Worm (Caenorhabditis elegans) whole organism, late embryonic: Measurements from ENCODE around the gene nas-23.

Experiments used
- ceh-14 ChIP-seq: sonication (generic microtip); optimal IDR thresholded peaks from 2 replicates; lab custom pipeline; 2016; ENCODE audit warnings: missing genotype, missing genetic modification characterization, missing compliant biosample characterization
- ceh-19 ChIP-seq: fragments of 200-800 bp; sonication (Bioruptor generic); optimal IDR thresholded peaks from 2 replicates; lab custom pipeline; 2018; ENCODE audit warnings: mild to moderate bottlenecking, missing genetic modification characterization, missing compliant biosample characterization
- ceh-22 ChIP-seq: sonication (generic microtip); optimal IDR thresholded peaks from 2 replicates; lab custom pipeline; 2017; ENCODE audit warnings: missing biosample characterization, missing genetic modification characterization
- ceh-30 ChIP-seq: fragments of 150-350 bp; optimal IDR thresholded peaks from 2 replicates; lab custom pipeline; 2014; ENCODE audit warnings: missing biosample characterization, missing genetic modification characterization
- ceh-31 ChIP-seq: sonication (generic microtip); optimal IDR thresholded peaks from 2 replicates; lab custom pipeline; 2016; ENCODE audit warnings: missing genetic modification characterization, missing compliant biosample characterization
- ceh-6 ChIP-seq: fragments of 200-800 bp; sonication (Bioruptor generic); optimal IDR thresholded peaks from 2 replicates; lab custom pipeline; 2018; ENCODE audit warnings: mild to moderate bottlenecking, missing genetic modification characterization, missing compliant biosample characterization
- dmd-4 ChIP-seq: sonication (generic microtip); optimal IDR thresholded peaks from 2 replicates; lab custom pipeline; 2016; ENCODE audit warnings: borderline replicate concordance, missing genetic modification characterization, missing compliant biosample characterization
- dve-1 ChIP-seq: sonication (generic microtip); optimal IDR thresholded peaks from 2 replicates; lab custom pipeline; 2017; ENCODE audit warnings: antibody characterized with exemption, mild to moderate bottlenecking, missing genetic modification characterization, missing compliant biosample characterization
- elt-2 ChIP-seq: sonication (generic microtip); optimal IDR thresholded peaks from 2 replicates; lab custom pipeline; 2016; ENCODE audit warnings: missing genetic modification reagents, missing genetic modification characterization, missing compliant biosample characterization
- eyg-1 ChIP-seq: sonication (generic microtip); optimal IDR thresholded peaks from 2 replicates; lab custom pipeline; 2016; ENCODE audit warnings: missing genotype, missing genetic modification characterization, missing compliant biosample characterization
- fax-1 ChIP-seq: sonication (generic microtip); optimal IDR thresholded peaks from 2 replicates; lab custom pipeline; 2016; ENCODE audit warnings: missing genotype, missing genetic modification characterization, missing compliant biosample characterization
- fkh-10 ChIP-seq: fragments of 150-350 bp; optimal IDR thresholded peaks from 2 replicates; lab custom pipeline; 2014; ENCODE audit warnings: missing biosample characterization, missing genetic modification reagents, missing genetic modification characterization
- hlh-13 ChIP-seq: fragments of 200-800 bp; sonication (Bioruptor generic); optimal IDR thresholded peaks from 2 replicates; lab custom pipeline; 2018; ENCODE audit warnings: mild to moderate bottlenecking, missing genetic modification characterization, missing compliant biosample characterization
- hlh-15 ChIP-seq: sonication (generic microtip); optimal IDR thresholded peaks from 2 replicates; lab custom pipeline; 2016; ENCODE audit warnings: missing genetic modification characterization, missing compliant biosample characterization
- hlh-30 ChIP-seq: sonication (generic microtip); optimal IDR thresholded peaks from 2 replicates; lab custom pipeline; 2017; ENCODE audit warnings: antibody characterized with exemption, missing genetic modification characterization, missing compliant biosample characterization; ENCODE audit not compliant: insufficient read depth
- hlh-6 ChIP-seq: sonication (generic microtip); optimal IDR thresholded peaks from 2 replicates; lab custom pipeline; 2016; ENCODE audit warnings: missing genotype, missing genetic modification characterization, missing compliant biosample characterization
- lim-6 ChIP-seq: sonication (generic microtip); optimal IDR thresholded peaks from 2 replicates; lab custom pipeline; 2016; ENCODE audit warnings: missing genetic modification characterization, missing compliant biosample characterization
- madf-2 ChIP-seq: sonication (generic microtip); optimal IDR thresholded peaks from 2 replicates; lab custom pipeline; 2017; ENCODE audit warnings: missing genetic modification characterization, missing compliant biosample characterization
- mec-3 ChIP-seq: sonication (generic microtip); optimal IDR thresholded peaks from 2 replicates; lab custom pipeline; 2016; ENCODE audit warnings: borderline replicate concordance, missing genetic modification characterization, missing compliant biosample characterization
- nfya-1 ChIP-seq: sonication (generic microtip); optimal IDR thresholded peaks from 2 replicates; lab custom pipeline; 2017; ENCODE audit warnings: missing genetic modification characterization, mild to moderate bottlenecking, missing compliant biosample characterization, antibody characterized with exemption, moderate library complexity
- npax-4 ChIP-seq: sonication (generic microtip); optimal IDR thresholded peaks from 2 replicates; lab custom pipeline; 2016; ENCODE audit warnings: missing genetic modification characterization, missing compliant biosample characterization
- odd-2 ChIP-seq: sonication (generic microtip); optimal IDR thresholded peaks from 2 replicates; lab custom pipeline; 2017; ENCODE audit warnings: antibody characterized with exemption, mild to moderate bottlenecking, missing genetic modification characterization, missing compliant biosample characterization
- pat-9 ChIP-seq: fragments of 200-800 bp; sonication (Bioruptor generic); optimal IDR thresholded peaks from 2 replicates; lab custom pipeline; 2018; ENCODE audit warnings: mild to moderate bottlenecking, missing genetic modification characterization, moderate library complexity, missing compliant biosample characterization
- pqm-1 ChIP-seq: sonication (generic microtip); optimal IDR thresholded peaks from 2 replicates; lab custom pipeline; 2016; ENCODE audit warnings: missing genetic modification characterization, missing compliant biosample characterization
- rnt-1 ChIP-seq: sonication (generic microtip); optimal IDR thresholded peaks from 2 replicates; lab custom pipeline; 2016; ENCODE audit warnings: missing genetic modification characterization, missing compliant biosample characterization
- sox-4 ChIP-seq: sonication (generic microtip); optimal IDR thresholded peaks from 2 replicates; lab custom pipeline; 2017; ENCODE audit warnings: mild to moderate bottlenecking, missing genetic modification characterization, inconsistent platforms, missing compliant biosample characterization
- syd-9 ChIP-seq: sonication (generic microtip); optimal IDR thresholded peaks from 2 replicates; lab custom pipeline; 2016; ENCODE audit warnings: mild to moderate bottlenecking, missing genetic modification characterization, moderate library complexity, missing compliant biosample characterization
- tbx-7 ChIP-seq: sonication (generic microtip); optimal IDR thresholded peaks from 2 replicates; lab custom pipeline; 2016; ENCODE audit warnings: missing genotype, missing genetic modification characterization, missing compliant biosample characterization
- unc-3 ChIP-seq, 2 experiments: fragments of 200-800 bp in 1 of 2; sonication (Bioruptor generic) in 1 of 2; sonication (generic microtip) in 1 of 2; conservative IDR thresholded peaks in 1 of 2; optimal IDR thresholded peaks in 1 of 2; 2 replicates each; pipeline versions ENCODE4 v1.3.6 to Lab custom; 2016 to 2022; ENCODE audit warnings: missing compliant biosample characterization in 2 of 2, missing genetic modification characterization in 2 of 2, missing genetic modification reagents in 1 of 2

The nas-23 gene

DNA sequence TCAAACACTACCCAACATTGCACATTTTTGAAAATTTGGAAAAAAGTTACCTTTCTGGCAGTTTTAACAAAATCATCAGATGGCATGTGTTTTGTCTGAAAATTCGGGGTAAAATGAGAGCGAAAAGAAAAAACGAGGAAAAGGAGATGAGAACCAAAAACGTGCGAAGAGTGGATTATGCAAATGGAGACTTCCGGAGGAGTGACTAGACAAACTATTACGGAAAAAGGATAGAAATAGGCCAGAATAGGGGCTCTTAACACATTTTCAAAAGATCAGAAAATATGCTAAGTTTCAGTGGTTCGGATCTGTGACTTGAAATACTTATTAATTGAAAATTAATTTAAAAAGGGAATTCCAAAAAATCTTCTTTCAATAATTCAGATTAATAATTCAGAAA lies 5.9 kb upstream of the nas-23 start, which contains the start of gene srab-14:
Gene srab-14 (minus strand): TSS at position 101 of the 400 bp plus-strand sequence.
- TF ChIP-seq ceh-30 = no peak
- no peak for TF ChIP-seq fkh-10

DNA sequence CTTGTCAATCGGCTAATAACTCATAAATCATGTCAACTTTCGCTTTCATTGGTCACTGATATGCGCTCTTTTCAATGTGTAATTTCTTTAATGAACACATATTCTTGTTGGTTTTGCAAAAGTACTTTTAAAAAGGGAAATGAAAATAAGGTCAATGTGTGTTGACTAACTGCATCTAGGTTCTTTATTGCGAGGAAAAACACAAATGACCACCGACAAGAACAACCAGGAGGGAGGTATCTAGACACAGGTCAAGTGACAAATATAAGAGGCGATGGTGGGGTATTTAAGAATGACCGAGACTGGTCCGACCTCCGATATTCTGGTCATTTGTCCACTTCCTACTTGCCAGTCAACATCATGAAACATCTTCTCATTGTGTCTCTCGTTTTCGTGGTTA lies 2.6 kb upstream of the nas-23 start, which contains the start of gene spi-1:
Gene spi-1 (plus strand): TSS at position 178 of the 400 bp plus-strand sequence.
- no peak for TF ChIP-seq ceh-22 (tag; lab: Kevin White, UChicago)
- no peak for TF ChIP-seq sox-4 (tag; lab: Kevin White, UChicago)
- no peak for TF ChIP-seq rnt-1
- no peak for TF ChIP-seq nfya-1 (tag; lab: Kevin White, UChicago)
- no peak for TF ChIP-seq ceh-19
- TF ChIP-seq hlh-30 (tag; lab: Kevin White, UChicago) = no peak
- no peak for TF ChIP-seq syd-9 (tag; lab: Kevin White, UChicago)
- TF ChIP-seq tbx-7 (tag; lab: Kevin White, UChicago) = no peak
- TF ChIP-seq unc-3 (GFP tag; conservative IDR thresholded peaks at IDR 0.05; lab: Robert Waterston, UW) = no peak
- no peak for TF ChIP-seq unc-3 (tag; optimal IDR thresholded peaks at IDR 0.05; lab: Kevin White, UChicago)
- no peak for TF ChIP-seq lim-6 (tag; lab: Kevin White, UChicago)
- no peak for TF ChIP-seq ceh-31 (tag; lab: Kevin White, UChicago)
- TF ChIP-seq hlh-6 (tag; lab: Kevin White, UChicago) = no peak
- TF ChIP-seq npax-4 (tag; lab: Kevin White, UChicago) = no peak
- no peak for TF ChIP-seq hlh-15 (tag; lab: Kevin White, UChicago)
- no peak for TF ChIP-seq elt-2 (tag; lab: Kevin White, UChicago)
- no peak for TF ChIP-seq odd-2
- TF ChIP-seq, all 69 proteins: peak for 0

DNA sequence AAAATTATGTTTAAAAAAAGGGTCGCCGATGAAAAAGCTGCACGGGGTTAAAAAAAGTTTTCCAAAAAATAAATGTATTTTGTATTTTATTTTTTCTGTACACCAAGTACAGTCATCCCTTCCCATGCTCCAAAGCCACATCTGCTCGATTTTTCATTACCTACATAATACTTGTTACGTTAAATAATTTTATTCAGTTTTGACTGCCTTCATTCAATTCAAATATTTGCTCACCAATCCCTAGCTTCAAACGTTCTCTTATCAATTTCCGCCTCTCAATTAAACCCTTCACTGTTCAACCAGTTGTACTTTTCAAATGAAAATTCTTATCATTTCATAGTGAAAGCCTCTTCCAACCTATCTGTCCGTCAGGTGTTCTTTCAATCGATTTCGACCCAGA lies 656 bp upstream of the nas-23 start, which contains the start of gene R10H1.1:
Gene R10H1.1 (plus strand): TSS at position 301 of the 400 bp plus-strand sequence.
- no peak for TF ChIP-seq ceh-6
- TF ChIP-seq dmd-4 (tag; lab: Kevin White, UChicago) = no peak
- TF ChIP-seq pqm-1 (tag; lab: Kevin White, UChicago) = no peak
- TF ChIP-seq hlh-15 (tag; lab: Kevin White, UChicago) = no peak
- TF ChIP-seq ceh-14 (tag; lab: Kevin White, UChicago) = no peak
- TF ChIP-seq mec-3 = no peak

ce11 chrII:7489605-7490004 lies 3.9 kb downstream of the nas-23 start, which contains the start of gene D1022.9:
Gene D1022.9 (minus strand): TSS chrII:7489705.
- TF ChIP-seq pat-9 (tag; lab: Kevin White, UChicago) = no peak
- TF ChIP-seq ceh-14 (tag; lab: Kevin White, UChicago) = no peak
- no peak for TF ChIP-seq eyg-1 (tag; lab: Kevin White, UChicago)
- TF ChIP-seq madf-2 (tag; lab: Kevin White, UChicago) = no peak
- no peak for TF ChIP-seq ceh-19
- no peak for TF ChIP-seq ceh-6

- no peak for TF ChIP-seq ceh-19
- TF ChIP-seq nfya-1 (tag; lab: Kevin White, UChicago) = no peak
- no peak for TF ChIP-seq tbx-7 (tag; lab: Kevin White, UChicago)
- TF ChIP-seq elt-2 (tag; lab: Kevin White, UChicago) = no peak
- TF ChIP-seq ceh-6 = no peak
- no peak for TF ChIP-seq hlh-13 (GFP tag; lab: Kevin White, UChicago)
- TF ChIP-seq fax-1 = no peak
- no peak for TF ChIP-seq dve-1
- TF ChIP-seq fkh-10 = no peak
- TF ChIP-seq ceh-31 (tag; lab: Kevin White, UChicago) = no peak
- TF ChIP-seq hlh-6 (tag; lab: Kevin White, UChicago) = no peak
- TF ChIP-seq madf-2 (tag; lab: Kevin White, UChicago) = no peak
Measured at ce11 chrII:7483009-7483408, 10.5 kb downstream of the nas-23 start, which contains the start of gene cah-2. Gene cah-2 (minus strand): TSS chrII:7483109.
